Fruit fly (Drosophila melanogaster): ENCODE results near the gene CG4942.

Gene CG4942

dm6 chr3L:9045318-9045717, 27.6 kb upstream of the CG4942 start (continued):
- TF ChIP-seq ss (GFP tag; optimal IDR thresholded peaks at IDR 0.05) (peak; percentile 30 to 48), CG6163 (GFP tag; IDR thresholded peaks at IDR 0.05) (peak; percentile 90), Eip93F (GFP tag; optimal IDR thresholded peaks at IDR 0.05) (peak; percentile 43), CG10669 (GFP tag; optimal IDR thresholded peaks at IDR 0.05) (peak; percentile 67), CG6792 (GFP tag; optimal IDR thresholded peaks at IDR 0.05) (peak; percentile 75), CG3032 (tag; optimal IDR thresholded peaks at IDR 0.05) (peak; percentile 66), vri (GFP tag; optimal IDR thresholded peaks at IDR 0.05) (peak; percentile 44), Sox15 (GFP tag; optimal IDR thresholded peaks at IDR 0.05) (peak; percentile 50), Met (GFP tag; optimal IDR thresholded peaks at IDR 0.05) (peak; percentile 81), Ets21C (GFP tag; optimal IDR thresholded peaks at IDR 0.05) (peak; percentile 75), spab (GFP tag; optimal IDR thresholded peaks at IDR 0.05) (peak; percentile 57), CG15336 (GFP tag; IDR thresholded peaks at IDR 0.05) (peak; percentile 81), CG8119 (GFP tag; IDR thresholded peaks at IDR 0.05) (peak; percentile 75), dsx (GFP tag; optimal IDR thresholded peaks at IDR 0.05; ENCODE audit: poor library complexity, severe bottlenecking) (peak; percentile 56), dac (GFP tag; optimal IDR thresholded peaks at IDR 0.05) (peak; percentile 8)

dm6 chr3L:9046274-9046673, 26.6 kb upstream of the CG4942 start:
- TF ChIP-seq CG15336 (GFP tag; IDR thresholded peaks at IDR 0.05) (no peak), vri (GFP tag; optimal IDR thresholded peaks at IDR 0.05) (no peak), CG3919 (GFP tag; optimal IDR thresholded peaks at IDR 0.05) (no peak), CG6854 (GFP tag; optimal IDR thresholded peaks at IDR 0.05) (no peak), CG16779 (tag; optimal IDR thresholded peaks at IDR 0.05) (no peak), Blimp-1 (GFP tag; optimal IDR thresholded peaks at IDR 0.05) (no peak), dac (GFP tag; optimal IDR thresholded peaks at IDR 0.05) (no peak), CG6808 (GFP tag; optimal IDR thresholded peaks at IDR 0.05) (no peak), fd85E (GFP tag; optimal IDR thresholded peaks at IDR 0.05) (no peak), topi (GFP tag; optimal IDR thresholded peaks at IDR 0.05) (no peak), CG10631 (GFP tag; optimal IDR thresholded peaks at IDR 0.05) (no peak), Smox (GFP tag; optimal IDR thresholded peaks at IDR 0.05) (no peak)

dm6 chr3L:9047062-9047461, 25.8 kb upstream of the CG4942 start, which contains the start of gene Argk2:
TSS of gene Argk2 (plus strand) at chr3L:9047439.
- TF ChIP-seq CG16779 (tag; optimal IDR thresholded peaks at IDR 0.05) (no peak), Eip78C (GFP tag) (peak; percentile 7), fd59A (GFP tag; optimal IDR thresholded peaks at IDR 0.05) (no peak), CG8632 (GFP tag; optimal IDR thresholded peaks at IDR 0.05) (no peak), eg (GFP tag; IDR thresholded peaks at IDR 0.05) (peak; percentile 54; the same call in 1 of the 3 replicates), Hr4 (GFP tag; optimal IDR thresholded peaks at IDR 0.05) (no peak), CG3032 (tag; optimal IDR thresholded peaks at IDR 0.05) (peak; percentile 8), CG15336 (GFP tag; IDR thresholded peaks at IDR 0.05) (no peak)

dm6 chr3L:9050447-9051069, 22.3 kb upstream of the CG4942 start:
- TF ChIP-seq CG34406 (GFP tag; optimal IDR thresholded peaks at IDR 0.05): no peak
- TF ChIP-seq Ets21C (GFP tag; optimal IDR thresholded peaks at IDR 0.05): no peak
- no peak for TF ChIP-seq CG4318 (GFP tag; optimal IDR thresholded peaks at IDR 0.05)
- no peak for TF ChIP-seq CG6854 (GFP tag; optimal IDR thresholded peaks at IDR 0.05)
- TF ChIP-seq Met (GFP tag; optimal IDR thresholded peaks at IDR 0.05): no peak
- no peak for TF ChIP-seq CG31627 (GFP tag; optimal IDR thresholded peaks at IDR 0.05)
- no peak for TF ChIP-seq ss (GFP tag; optimal IDR thresholded peaks at IDR 0.05)
- TF ChIP-seq CG6163 (GFP tag; IDR thresholded peaks at IDR 0.05): no peak
- TF ChIP-seq Lpt (GFP tag; optimal IDR thresholded peaks at IDR 0.05): no peak
- no peak for TF ChIP-seq CG11762 (GFP tag; optimal IDR thresholded peaks at IDR 0.05; ENCODE audit: insufficient read depth)
- no peak for TF ChIP-seq Ets96B (tag; optimal IDR thresholded peaks at IDR 0.05)
- no peak for TF ChIP-seq CG3032 (tag; optimal IDR thresholded peaks at IDR 0.05)
- TF ChIP-seq Sox102F (GFP tag; optimal IDR thresholded peaks at IDR 0.05): no peak
- no peak for TF ChIP-seq CG11294 (GFP tag; IDR thresholded peaks at IDR 0.05)
- TF ChIP-seq Blimp-1 (GFP tag; optimal IDR thresholded peaks at IDR 0.05): no peak
- TF ChIP-seq cyc (GFP tag; optimal IDR thresholded peaks at IDR 0.05): no peak
- TF ChIP-seq CG10631 (GFP tag; optimal IDR thresholded peaks at IDR 0.05): no peak
